Worm (Caenorhabditis elegans) whole organism, L4 larva: Measurements from ENCODE around the gene ykt-6.

ENCODE experiments used
- ama-1 ChIP-seq: fragments of 150-350 bp; optimal IDR thresholded peaks from 2 replicates; lab custom pipeline; 2014; ENCODE audit warnings: inconsistent platforms, mixed read lengths
- lin-13 ChIP-seq: fragments of 150-350 bp; optimal IDR thresholded peaks from 2 replicates; lab custom pipeline; 2014; ENCODE audit warnings: missing biosample characterization, missing genetic modification reagents, missing genetic modification characterization
- mep-1 ChIP-seq: fragments of 150-350 bp; sonication (generic microtip); optimal IDR thresholded peaks from 3 replicates; lab custom pipeline; 2014; ENCODE audit warnings: missing biosample characterization, missing genetic modification characterization
- mxl-3 ChIP-seq: fragments of 200-800 bp; sonication (Bioruptor generic); optimal IDR thresholded peaks from 2 replicates; lab custom pipeline; 2018; ENCODE audit warnings: mild to moderate bottlenecking, missing genetic modification characterization, missing compliant biosample characterization
- nhr-28 ChIP-seq: fragments of 150-350 bp; optimal IDR thresholded peaks from 2 replicates; lab custom pipeline; 2014; ENCODE audit warnings: missing biosample characterization, missing genetic modification characterization
- nhr-77 ChIP-seq: fragments of 150-350 bp; optimal IDR thresholded peaks from 2 replicates; lab custom pipeline; 2014; ENCODE audit warnings: missing biosample characterization, missing genetic modification characterization
- unc-62 ChIP-seq, 3 experiments: fragments of 150-350 bp in 1 of 3; sonication (generic microtip); optimal IDR thresholded peaks in 2 of 3; peaks in 1 of 3; 1 replicate in 1 of 3; 2 replicates in 2 of 3; lab custom pipeline; 2014 to 2017; ENCODE audit warnings: missing biosample characterization in 3 of 3, missing genetic modification characterization in 3 of 3, missing genetic modification reagents in 3 of 3, missing genotype in 1 of 3
- vab-7 ChIP-seq: fragments of 200-800 bp; sonication (Bioruptor generic); IDR thresholded peaks from 2 replicates; pipeline ENCODE4 v1.3.6; 2022; ENCODE audit warnings: missing genetic modification reagents, missing genetic modification characterization, missing compliant biosample characterization

DNA sequence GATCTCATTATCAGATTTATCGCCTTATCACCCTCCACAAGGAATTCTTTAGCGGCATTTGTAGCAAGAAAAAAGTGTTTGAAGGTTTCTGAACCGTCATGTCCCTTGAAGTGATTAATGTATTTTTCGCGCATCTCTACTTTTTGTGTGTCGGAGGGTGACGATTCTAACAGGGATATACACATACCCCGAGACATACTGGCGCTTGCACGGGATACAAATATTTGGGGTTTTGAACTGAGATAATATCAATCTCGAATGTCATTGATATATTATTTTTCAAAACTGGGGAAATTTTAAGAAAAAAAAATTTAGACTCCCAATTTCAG is 18.2 kb upstream of the ykt-6 start:
- TF ChIP-seq lin-13 (GFP tag; lab: Kevin White, UChicago) (no peak), vab-7 (GFP tag; lab: Robert Waterston, UW) (no peak), unc-62 (GFP tag; optimal IDR thresholded peaks at IDR 0.05 in 1 of 2; lab: Kevin White, UChicago) (peak in 1 of 2 experiments; percentile 43), unc-62 (tag; optimal IDR thresholded peaks at IDR 0.05; lab: Kevin White, UChicago) (no peak), nhr-77 (tag; lab: Kevin White, UChicago) (no peak), ama-1 (lab: Kevin White, UChicago) (no peak), nhr-28 (peak; percentile 72), mep-1 (tag; lab: Kevin White, UChicago) (no peak), mxl-3 (no peak)
